Fruit fly (Drosophila melanogaster) whole organism, wandering third instar larva: ENCODE results near the gene Npc2d.

Source experiments
- brk ChIP-seq: fragments of 200-800 bp; sonication (Bioruptor generic); optimal IDR thresholded peaks from 2 replicates; lab custom pipeline; 2016; ENCODE audit warnings: missing biosample characterization, mild to moderate bottlenecking, missing genetic modification characterization
- foxo ChIP-seq, 2 experiments: fragments of 200-800 bp; sonication (Bioruptor generic); optimal IDR thresholded peaks; 2 replicates in 1 of 2; 3 replicates in 1 of 2; lab custom pipeline; 2016 to 2017; ENCODE audit warnings: missing biosample characterization in 2 of 2, missing genetic modification characterization in 2 of 2
- lola ChIP-seq: fragments of >200 bp; optimal IDR thresholded peaks from 2 replicates; lab custom pipeline; 2017; ENCODE audit warnings: missing biosample characterization, missing genetic modification characterization
- sage ChIP-seq: fragments of 200-800 bp; sonication (Bioruptor generic); optimal IDR thresholded peaks from 2 replicates; lab custom pipeline; 2016; ENCODE audit warnings: missing biosample characterization, mild to moderate bottlenecking, missing genetic modification characterization

DNA sequence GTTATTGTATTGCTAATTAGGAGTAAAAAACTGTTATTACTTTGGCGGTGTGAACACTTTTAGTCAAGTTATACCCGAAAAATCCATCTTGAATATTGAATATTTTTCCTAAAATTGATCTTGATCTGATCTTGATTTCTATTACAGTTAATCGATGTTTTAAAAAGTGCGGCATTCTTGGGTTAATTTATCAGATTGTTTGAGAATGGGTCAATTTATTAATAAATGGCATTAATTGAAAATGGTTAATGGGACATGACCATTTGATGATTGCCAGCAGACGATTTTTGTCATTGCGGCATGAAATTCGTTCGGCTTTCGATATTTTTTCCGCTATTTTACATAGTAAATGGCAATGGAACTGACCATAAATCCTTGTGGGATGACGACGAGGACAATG, 7.8 kb upstream of the Npc2d start, which contains the start of gene CG33631:
- TF ChIP-seq brk (GFP tag; lab: Kevin White, UChicago), result no peak
- TF ChIP-seq lola, result no peak
- TF ChIP-seq sage (GFP tag; lab: Kevin White, UChicago), result no peak
- no peak for TF ChIP-seq foxo (GFP tag; optimal IDR thresholded peaks at IDR 0.05; lab: Kevin White, UChicago)
